Worm (Caenorhabditis elegans) whole organism, L1 larva: ENCODE measurements around the gene npr-6.

Experiments used
- F16B12.6 ChIP-seq: fragments of 150-350 bp; optimal IDR thresholded peaks from 2 replicates; lab custom pipeline; 2014; ENCODE audit warnings: missing biosample characterization, missing genetic modification characterization
- aly-2 ChIP-seq: fragments of 150-350 bp; optimal IDR thresholded peaks from 2 replicates; lab custom pipeline; 2014; ENCODE audit warnings: missing biosample characterization, missing genetic modification characterization
- ces-1 ChIP-seq: fragments of 150-350 bp; optimal IDR thresholded peaks from 2 replicates; lab custom pipeline; 2014; ENCODE audit warnings: missing biosample characterization, missing genetic modification reagents, missing genetic modification characterization
- efl-1 ChIP-seq, 4 experiments: fragments of 150-350 bp; optimal IDR thresholded peaks in 3 of 4; peaks in 1 of 4; 1 replicate in 1 of 4; 2 replicates in 3 of 4; lab custom pipeline; 2014; ENCODE audit warnings: missing biosample characterization in 2 of 4, missing genetic modification characterization in 2 of 4, missing genetic modification reagents in 2 of 4
- elt-2 ChIP-seq: sonication (generic microtip); optimal IDR thresholded peaks from 2 replicates; lab custom pipeline; 2016; ENCODE audit warnings: missing genetic modification characterization, mild to moderate bottlenecking, inconsistent platforms, missing compliant biosample characterization, missing genetic modification reagents
- elt-3 ChIP-seq, 6 experiments: fragments of 150-350 bp in 1 of 6; sonication (generic microtip); optimal IDR thresholded peaks; 2 replicates each; lab custom pipeline; 2017 to 2018; ENCODE audit warnings: missing biosample characterization in 6 of 6, missing genetic modification characterization in 6 of 6, inconsistent platforms in 1 of 6
- ets-5 ChIP-seq: fragments of 200-800 bp; sonication (Bioruptor generic); IDR thresholded peaks from 2 replicates; pipeline ENCODE4 v1.3.6; 2022; ENCODE audit warnings: missing genetic modification characterization, missing compliant biosample characterization
- fkh-10 ChIP-seq: sonication (generic microtip); optimal IDR thresholded peaks from 2 replicates; lab custom pipeline; 2017; ENCODE audit warnings: missing biosample characterization, missing genetic modification reagents, missing genetic modification characterization
- fkh-4 ChIP-seq: sonication (generic microtip); optimal IDR thresholded peaks from 2 replicates; lab custom pipeline; 2016; ENCODE audit warnings: missing compliant biosample characterization, missing genetic modification characterization, borderline replicate concordance
- hlh-4 ChIP-seq: sonication (generic microtip); optimal IDR thresholded peaks from 2 replicates; lab custom pipeline; 2016; ENCODE audit warnings: mild to moderate bottlenecking, missing genetic modification characterization, missing compliant biosample characterization
- lin-13 ChIP-seq: fragments of 150-350 bp; optimal IDR thresholded peaks from 2 replicates; lab custom pipeline; 2014; ENCODE audit warnings: missing biosample characterization, missing genetic modification reagents, missing genetic modification characterization
- lin-14 ChIP-seq: fragments of 200-800 bp; sonication (Bioruptor generic); optimal IDR thresholded peaks from 2 replicates; lab custom pipeline; 2018; ENCODE audit warnings: mild to moderate bottlenecking, missing genetic modification characterization, moderate library complexity, missing compliant biosample characterization
- lir-3 ChIP-seq: sonication (generic microtip); optimal IDR thresholded peaks from 2 replicates; lab custom pipeline; 2016; ENCODE audit warnings: mild to moderate bottlenecking, missing genetic modification characterization, moderate library complexity, missing compliant biosample characterization; ENCODE audit not compliant: poor library complexity
- lsy-2 ChIP-seq, 2 experiments: fragments of 150-350 bp; optimal IDR thresholded peaks; 2 replicates each; lab custom pipeline; 2014; ENCODE audit warnings: missing biosample characterization in 2 of 2, missing genetic modification characterization in 2 of 2
- mab-9 ChIP-seq: fragments of 200-800 bp; sonication (Bioruptor generic); IDR thresholded peaks from 2 replicates; pipeline ENCODE4 v1.3.6; 2022; ENCODE audit warnings: missing genetic modification reagents, missing genetic modification characterization, missing compliant biosample characterization
- nhr-11 ChIP-seq: fragments of 150-350 bp; optimal IDR thresholded peaks from 2 replicates; lab custom pipeline; 2014; ENCODE audit warnings: missing biosample characterization, missing genetic modification characterization
- nhr-19 ChIP-seq: fragments of 200-800 bp; sonication (Bioruptor generic); conservative IDR thresholded peaks from 2 replicates; pipeline ENCODE4 v1.3.6; 2022; ENCODE audit warnings: missing genetic modification characterization, missing compliant biosample characterization
- nhr-20 ChIP-seq: sonication (generic microtip); optimal IDR thresholded peaks from 2 replicates; lab custom pipeline; 2016; ENCODE audit warnings: mild to moderate bottlenecking, missing genetic modification characterization, missing compliant biosample characterization
- nhr-47 ChIP-seq: sonication (generic microtip); optimal IDR thresholded peaks from 2 replicates; lab custom pipeline; 2016; ENCODE audit warnings: mild to moderate bottlenecking, missing genetic modification characterization, moderate library complexity, missing compliant biosample characterization
- nhr-71 ChIP-seq: sonication (generic microtip); optimal IDR thresholded peaks from 2 replicates; lab custom pipeline; 2016; ENCODE audit warnings: mild to moderate bottlenecking, missing genetic modification characterization, moderate library complexity, missing compliant biosample characterization
- nhr-76 ChIP-seq: sonication (generic microtip); optimal IDR thresholded peaks from 2 replicates; lab custom pipeline; 2017; ENCODE audit warnings: missing biosample characterization, missing genetic modification characterization
- pag-3 ChIP-seq: sonication (generic microtip); optimal IDR thresholded peaks from 2 replicates; lab custom pipeline; 2017; ENCODE audit warnings: missing genetic modification characterization, mild to moderate bottlenecking, missing compliant biosample characterization, antibody characterized with exemption, borderline replicate concordance; ENCODE audit not compliant: insufficient read depth
- rnt-1 ChIP-seq: sonication (generic microtip); optimal IDR thresholded peaks from 2 replicates; lab custom pipeline; 2016; ENCODE audit warnings: mild to moderate bottlenecking, missing genetic modification characterization, moderate library complexity, missing compliant biosample characterization
- snu-23 ChIP-seq: sonication (generic microtip); optimal IDR thresholded peaks from 2 replicates; lab custom pipeline; 2016; ENCODE audit warnings: missing genetic modification characterization, missing compliant biosample characterization
- sox-4 ChIP-seq: sonication (generic microtip); optimal IDR thresholded peaks from 2 replicates; lab custom pipeline; 2016; ENCODE audit warnings: missing genetic modification characterization, missing compliant biosample characterization
- sptf-1 ChIP-seq: fragments of 150-350 bp; optimal IDR thresholded peaks from 2 replicates; lab custom pipeline; 2014; ENCODE audit warnings: missing biosample characterization, missing genetic modification characterization
- sup-37 ChIP-seq: fragments of 200-800 bp; sonication (Bioruptor generic); optimal IDR thresholded peaks from 2 replicates; lab custom pipeline; 2018; ENCODE audit warnings: mild to moderate bottlenecking, missing genetic modification characterization, missing compliant biosample characterization
- swsn-7 ChIP-seq: sonication (generic microtip); optimal IDR thresholded peaks from 2 replicates; lab custom pipeline; 2016; ENCODE audit warnings: missing genetic modification characterization, missing compliant biosample characterization
- unc-130 ChIP-seq: fragments of 150-350 bp; optimal IDR thresholded peaks from 2 replicates; lab custom pipeline; 2017; ENCODE audit warnings: missing biosample characterization, missing genetic modification characterization, inconsistent platforms
- unc-86 ChIP-seq: sonication (generic microtip); optimal IDR thresholded peaks from 2 replicates; lab custom pipeline; 2016; ENCODE audit warnings: missing genetic modification characterization, missing compliant biosample characterization
- unc-98 ChIP-seq: fragments of 200-800 bp; sonication (Bioruptor generic); IDR thresholded peaks from 2 replicates; pipeline ENCODE4 v1.3.6; 2022; ENCODE audit warnings: missing genetic modification characterization, missing compliant biosample characterization
- vab-15 ChIP-seq: sonication (generic microtip); optimal IDR thresholded peaks from 2 replicates; lab custom pipeline; 2017; ENCODE audit warnings: missing genotype, mild to moderate bottlenecking, missing genetic modification characterization, missing compliant biosample characterization
- xbp-1 ChIP-seq: sonication (generic microtip); optimal IDR thresholded peaks from 2 replicates; lab custom pipeline; 2016; ENCODE audit warnings: missing genetic modification characterization, missing compliant biosample characterization
- zag-1 ChIP-seq: fragments of 150-350 bp; optimal IDR thresholded peaks from 2 replicates; lab custom pipeline; 2014; ENCODE audit warnings: missing biosample characterization, missing genetic modification characterization
- ztf-4 ChIP-seq: fragments of 150-350 bp; optimal IDR thresholded peaks from 2 replicates; lab custom pipeline; 2014; ENCODE audit warnings: missing biosample characterization, missing genetic modification characterization

npr-6 gene

DNA sequence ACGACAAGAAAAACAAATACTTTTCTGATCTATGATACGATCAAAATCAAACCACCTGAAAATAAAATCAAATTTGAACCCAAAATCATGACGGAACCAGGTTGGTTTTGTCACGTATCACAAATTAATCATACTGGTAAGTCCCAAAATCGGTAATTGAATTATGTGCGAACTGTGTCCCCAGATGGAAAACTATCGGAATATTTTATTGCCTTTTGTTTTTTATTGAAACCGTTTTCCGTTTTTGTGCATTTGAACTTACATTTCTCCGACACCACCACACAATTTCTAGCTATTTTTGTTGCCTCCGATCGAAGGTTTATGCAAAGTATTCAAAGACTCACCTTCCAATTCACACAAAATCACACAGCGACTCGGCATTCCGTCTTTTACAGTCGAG, 12.1 kb downstream of the npr-6 start, which contains the start of gene F41E7.2:
Gene F41E7.2, plus strand, starts transcription at position 301 of the 400 bp plus-strand sequence.
- no peak for TF ChIP-seq nhr-11 (tag; lab: Kevin White, UChicago)
- no peak for TF ChIP-seq aly-2 (tag; lab: Kevin White, UChicago)
- no peak for TF ChIP-seq mab-9 (GFP tag; lab: Robert Waterston, UW)
- TF ChIP-seq sup-37: no peak
- no peak for TF ChIP-seq snu-23 (GFP tag; lab: Kevin White, UChicago)
- TF ChIP-seq ets-5: no peak
- TF ChIP-seq elt-3 (tag; optimal IDR thresholded peaks at IDR 0.05; lab: Kevin White, UChicago): no peak
- no peak for TF ChIP-seq nhr-19 (GFP tag; lab: Robert Waterston, UW)
- no peak for TF ChIP-seq xbp-1
- TF ChIP-seq ces-1 (GFP tag; lab: Kevin White, UChicago): no peak
- no peak for TF ChIP-seq zag-1 (tag; lab: Kevin White, UChicago)
- no peak for TF ChIP-seq lin-14 (GFP tag; lab: Kevin White, UChicago)
- TF ChIP-seq unc-98 (GFP tag; lab: Robert Waterston, UW): no peak
- TF ChIP-seq fkh-4: no peak

DNA sequence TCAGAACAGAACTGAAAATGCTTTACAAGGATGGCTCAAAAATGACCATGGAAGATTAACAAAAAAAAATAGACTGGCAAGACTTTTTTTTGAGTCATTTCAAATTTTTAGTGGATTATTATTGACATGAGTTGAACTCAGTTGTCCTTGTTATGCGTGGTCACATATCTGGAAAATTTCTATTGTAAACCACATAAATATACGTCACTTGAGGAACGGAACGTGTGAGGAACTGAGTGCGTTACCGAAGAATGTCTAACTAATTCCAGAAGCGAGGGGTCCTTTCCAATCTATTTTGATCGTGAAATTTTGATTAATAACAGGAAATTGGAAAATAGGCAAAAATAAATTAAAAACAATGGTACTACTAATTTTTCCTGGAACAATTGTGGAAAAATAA, 23.2 kb downstream of the npr-6 start:
- TF ChIP-seq pag-3 (tag; lab: Kevin White, UChicago) (no peak), sox-4 (tag; lab: Kevin White, UChicago) (no peak), efl-1 (optimal IDR thresholded peaks at IDR 0.05; lab: Kevin White, UChicago) (no peak), efl-1 (GFP tag; optimal IDR thresholded peaks at IDR 0.05 in 1 of 2; lab: Kevin White, UChicago) (peak in 1 of 2 experiments; percentile 52)

DNA sequence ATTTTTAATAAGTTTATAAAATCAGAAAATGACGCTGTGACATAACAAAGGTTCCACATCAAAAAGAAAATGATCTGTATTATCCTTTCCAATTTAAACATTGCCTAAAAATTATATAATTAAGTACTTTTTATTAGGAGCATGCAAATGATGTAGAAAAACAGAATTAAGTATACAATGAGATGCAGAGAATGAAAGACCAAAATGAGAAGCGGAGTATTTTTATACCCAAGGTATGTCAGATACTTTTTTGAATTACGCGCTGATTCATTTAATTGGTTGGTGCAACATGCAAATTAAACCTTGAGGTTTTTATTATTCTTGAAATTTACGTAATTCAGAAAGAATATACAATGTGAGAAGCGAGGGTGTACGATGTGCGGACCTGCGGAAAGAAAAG, 25.5 kb downstream of the npr-6 start, which contains the start of gene C32A9.1:
Gene C32A9.1, minus strand, starts transcription at position 101 of the 400 bp plus-strand sequence.
- TF ChIP-seq lsy-2 (tag; optimal IDR thresholded peaks at IDR 0.05; lab: Kevin White, UChicago) (no peak), swsn-7 (no peak), sptf-1 (tag; lab: Kevin White, UChicago) (no peak), nhr-76 (no peak)

DNA sequence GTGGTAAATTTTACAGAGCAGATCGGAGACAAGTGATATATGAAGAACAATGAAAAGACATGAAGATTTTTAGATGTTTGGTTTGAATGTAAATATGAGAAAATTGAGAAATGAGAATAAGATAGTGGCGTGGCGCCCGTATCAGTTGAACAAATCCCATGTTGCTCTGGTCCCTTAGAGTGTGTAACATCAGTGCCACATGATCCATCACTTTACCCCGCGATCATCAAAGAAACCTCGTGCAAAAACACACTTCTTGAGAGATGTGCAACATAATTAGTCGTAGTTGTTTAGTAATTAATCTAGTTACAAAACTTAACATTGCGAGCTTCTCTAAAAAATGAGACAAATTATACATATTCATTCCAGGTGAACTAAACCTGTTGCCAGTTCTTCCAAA, 31.5 kb downstream of the npr-6 start:
- TF ChIP-seq ets-5 (no peak), snu-23 (GFP tag; lab: Kevin White, UChicago) (peak; percentile 6), unc-86 (tag; lab: Kevin White, UChicago) (no peak), ztf-4 (tag; lab: Kevin White, UChicago) (no peak), F16B12.6 (tag; lab: Kevin White, UChicago) (no peak), fkh-10 (GFP tag; lab: Kevin White, UChicago) (no peak), lir-3 (tag; lab: Kevin White, UChicago) (no peak), lsy-2 (tag; optimal IDR thresholded peaks at IDR 0.05; lab: Kevin White, UChicago) (peak in 1 of 2 experiments; percentile 8), lin-13 (GFP tag; lab: Kevin White, UChicago) (no peak), nhr-19 (GFP tag; lab: Robert Waterston, UW) (0 out of 2 replicates have a peak, but pooled peaks have one; percentile 27), vab-15 (no peak), rnt-1 (tag; lab: Kevin White, UChicago) (peak; percentile 46), nhr-47 (tag; lab: Kevin White, UChicago) (no peak), elt-2 (tag; lab: Kevin White, UChicago) (no peak), nhr-20 (tag; lab: Kevin White, UChicago) (peak; percentile 9), mab-9 (GFP tag; lab: Robert Waterston, UW) (no peak), nhr-71 (tag; lab: Kevin White, UChicago) (peak; percentile 61), unc-130 (tag; lab: Kevin White, UChicago) (peak; percentile 30), hlh-4 (tag; lab: Kevin White, UChicago) (no peak)
- TF ChIP-seq, all 84 proteins: peak for 7
